Fruit fly (Drosophila melanogaster) whole organism, embryonic: ENCODE data around the gene SkpA.

Experiments
- ATbp ChIP-seq: fragments of 200-800 bp; sonication (Bioruptor generic); optimal IDR thresholded peaks from 2 replicates; lab custom pipeline; 2017; ENCODE audit warnings: missing biosample characterization, mild to moderate bottlenecking, missing genetic modification characterization, missing genetic modification reagents
- Atf6 ChIP-seq: fragments of 200-800 bp; sonication (Bioruptor generic); IDR thresholded peaks from 2 replicates; pipeline ENCODE4 v1.3.6; 2022; ENCODE audit warnings: missing biosample characterization, missing genetic modification characterization
- Bgb ChIP-seq: fragments of 200-800 bp; sonication (Bioruptor generic); IDR thresholded peaks from 2 replicates; pipeline ENCODE4 v1.3.6; 2022; ENCODE audit warnings: missing biosample characterization, missing genetic modification characterization; ENCODE audit not compliant: partially characterized antibody
- CG1024 ChIP-seq: fragments of 200-800 bp; sonication (Bioruptor generic); IDR thresholded peaks from 2 replicates; pipeline ENCODE4 v1.3.6; 2022; ENCODE audit warnings: missing biosample characterization, missing genetic modification characterization
- CG11093 ChIP-seq: fragments of 200-800 bp; sonication (Bioruptor generic); IDR thresholded peaks from 3 replicates; pipeline ENCODE4 v1.3.6; 2022; ENCODE audit warnings: missing biosample characterization, missing genetic modification characterization
- CG14860 ChIP-seq: fragments of 200-800 bp; sonication (Bioruptor generic); IDR thresholded peaks from 3 replicates; pipeline ENCODE4 v1.3.6; 2022; ENCODE audit warnings: missing biosample characterization, missing genetic modification characterization; ENCODE audit not compliant: partially characterized antibody
- CG15601 ChIP-seq: fragments of 200-800 bp; sonication (Bioruptor generic); optimal IDR thresholded peaks from 3 replicates; lab custom pipeline; 2019; ENCODE audit warnings: missing biosample characterization, mild to moderate bottlenecking, missing genetic modification characterization, moderate library complexity
- CG17361 ChIP-seq: fragments of 200-800 bp; sonication (Bioruptor generic); IDR thresholded peaks from 3 replicates; pipeline ENCODE4 v1.3.6; 2022; ENCODE audit warnings: missing biosample characterization, missing genetic modification characterization
- CG17568 ChIP-seq: fragments of 200-800 bp; sonication (Bioruptor generic); optimal IDR thresholded peaks from 2 replicates; lab custom pipeline; 2018; ENCODE audit warnings: missing biosample characterization, mild to moderate bottlenecking, missing genetic modification characterization, moderate library complexity
- CG17612 ChIP-seq: fragments of 200-800 bp; sonication (Bioruptor generic); IDR thresholded peaks from 2 replicates; pipeline ENCODE4 v1.3.6; 2022; ENCODE audit warnings: missing biosample characterization, missing genetic modification characterization
- CG18262 ChIP-seq: fragments of 200-800 bp; optimal IDR thresholded peaks from 3 replicates; lab custom pipeline; 2019; ENCODE audit warnings: missing biosample characterization, mild to moderate bottlenecking, missing genetic modification characterization, moderate library complexity
- CG1832 ChIP-seq: fragments of 200-800 bp; sonication (Bioruptor generic); optimal IDR thresholded peaks from 2 replicates; lab custom pipeline; 2017; ENCODE audit warnings: missing biosample characterization, mild to moderate bottlenecking, missing genetic modification characterization, inconsistent platforms
- CG18619 ChIP-seq: fragments of 200-800 bp; sonication (Bioruptor generic); optimal IDR thresholded peaks from 3 replicates; lab custom pipeline; 2017; ENCODE audit warnings: missing biosample characterization, mild to moderate bottlenecking, missing genetic modification characterization
- CG32767 ChIP-seq: fragments of 200-800 bp; sonication (Bioruptor generic); IDR thresholded peaks from 2 replicates; pipeline ENCODE4 v1.3.6; 2022; ENCODE audit warnings: missing biosample characterization, missing genetic modification characterization
- CG43689 ChIP-seq: fragments of 200-800 bp; sonication (Bioruptor generic); IDR thresholded peaks from 2 replicates; pipeline ENCODE4 v1.3.6; 2022; ENCODE audit warnings: missing biosample characterization, missing genetic modification characterization
- CG5180 ChIP-seq: fragments of 200-800 bp; sonication (Bioruptor generic); optimal IDR thresholded peaks from 3 replicates; lab custom pipeline; 2017; ENCODE audit warnings: missing biosample characterization, missing genetic modification characterization, mild to moderate bottlenecking, moderate library complexity, missing genetic modification reagents
- CG6272 ChIP-seq: fragments of 200-800 bp; sonication (Bioruptor generic); IDR thresholded peaks from 2 replicates; pipeline ENCODE4 v1.3.6; 2022; ENCODE audit warnings: missing biosample characterization, missing genetic modification characterization
- CG7271 ChIP-seq: fragments of 200-800 bp; sonication (Bioruptor generic); optimal IDR thresholded peaks from 2 replicates; lab custom pipeline; 2018; ENCODE audit warnings: missing biosample characterization, mild to moderate bottlenecking, missing genetic modification characterization, moderate library complexity
- CG8290 ChIP-seq, 3 experiments: fragments of 200-800 bp; sonication (Bioruptor generic); optimal IDR thresholded peaks; 2 replicates each; lab custom pipeline; 2016 to 2019; ENCODE audit warnings: missing biosample characterization in 3 of 3, missing genetic modification characterization in 3 of 3, mild to moderate bottlenecking in 2 of 3, moderate library complexity in 1 of 3
- CG8388 ChIP-seq: fragments of 200-800 bp; sonication (Bioruptor generic); optimal IDR thresholded peaks from 2 replicates; lab custom pipeline; 2019; ENCODE audit warnings: missing biosample characterization, mild to moderate bottlenecking, missing genetic modification characterization, moderate library complexity
- CG8924 ChIP-seq: fragments of 200-800 bp; optimal IDR thresholded peaks from 3 replicates; lab custom pipeline; 2019; ENCODE audit warnings: missing biosample characterization, mild to moderate bottlenecking, missing genetic modification characterization, moderate library complexity
- Deaf1 ChIP-seq: fragments of 200-800 bp; optimal IDR thresholded peaks from 3 replicates; lab custom pipeline; 2019; ENCODE audit warnings: missing biosample characterization, mild to moderate bottlenecking, missing genetic modification characterization, moderate library complexity
- Fer2 ChIP-seq: fragments of 200-800 bp; sonication (Bioruptor generic); optimal IDR thresholded peaks from 2 replicates; lab custom pipeline; 2018; ENCODE audit warnings: missing biosample characterization, mild to moderate bottlenecking, missing genetic modification characterization, moderate library complexity
- Hsf ChIP-seq: fragments of 200-800 bp; sonication (Bioruptor generic); optimal IDR thresholded peaks from 3 replicates; lab custom pipeline; 2016; ENCODE audit warnings: missing biosample characterization, missing genetic modification characterization
- Nf-YB ChIP-seq: fragments of 200-800 bp; sonication (Bioruptor generic); optimal IDR thresholded peaks from 3 replicates; lab custom pipeline; 2019; ENCODE audit warnings: missing biosample characterization, mild to moderate bottlenecking, missing genetic modification characterization, moderate library complexity
- Nf-YC ChIP-seq: fragments of 200-800 bp; optimal IDR thresholded peaks from 3 replicates; lab custom pipeline; 2019; ENCODE audit warnings: missing biosample characterization, mild to moderate bottlenecking, missing genetic modification characterization, moderate library complexity
- ara ChIP-seq: fragments of 200-800 bp; sonication (Bioruptor generic); IDR thresholded peaks from 2 replicates; pipeline ENCODE4 v1.3.6; 2022; ENCODE audit warnings: missing biosample characterization, missing genetic modification characterization
- ase ChIP-seq: fragments of 200-800 bp; sonication (Bioruptor generic); IDR thresholded peaks from 3 replicates; pipeline ENCODE4 v1.3.6; 2022; ENCODE audit warnings: missing biosample characterization, missing genetic modification characterization
- croc ChIP-seq: fragments of 200-800 bp; sonication (Bioruptor generic); conservative IDR thresholded peaks from 3 replicates; pipeline ENCODE4 v1.3.6; 2022; ENCODE audit warnings: missing biosample characterization, missing genetic modification characterization
- crp ChIP-seq, 2 experiments: fragments of 200-800 bp; sonication (Bioruptor generic); optimal IDR thresholded peaks; 2 replicates in 1 of 2; 3 replicates in 1 of 2; lab custom pipeline; 2017; ENCODE audit warnings: missing biosample characterization in 2 of 2, missing genetic modification characterization in 2 of 2, mild to moderate bottlenecking in 1 of 2, moderate library complexity in 1 of 2
- cwo ChIP-seq: fragments of 200-800 bp; sonication (Bioruptor generic); optimal IDR thresholded peaks from 3 replicates; lab custom pipeline; 2017; ENCODE audit warnings: missing biosample characterization, missing genetic modification characterization, mild to moderate bottlenecking, moderate library complexity, missing genetic modification reagents
- da ChIP-seq: fragments of 200-800 bp; sonication (Bioruptor generic); optimal IDR thresholded peaks from 2 replicates; lab custom pipeline; 2016; ENCODE audit warnings: missing biosample characterization, missing genetic modification characterization
- kah ChIP-seq: fragments of 200-800 bp; sonication (Bioruptor generic); optimal IDR thresholded peaks from 2 replicates; lab custom pipeline; 2018; ENCODE audit warnings: missing biosample characterization, mild to moderate bottlenecking, missing genetic modification characterization
- lbe ChIP-seq: fragments of 200-800 bp; sonication (Bioruptor generic); optimal IDR thresholded peaks from 2 replicates; lab custom pipeline; 2016; ENCODE audit warnings: missing biosample characterization, mild to moderate bottlenecking, missing genetic modification characterization
- mam ChIP-seq: fragments of 200-800 bp; sonication (Bioruptor generic); optimal IDR thresholded peaks from 3 replicates; lab custom pipeline; 2016; ENCODE audit warnings: missing biosample characterization, missing genetic modification characterization
- nerfin-2 ChIP-seq: fragments of 200-800 bp; sonication (Bioruptor generic); IDR thresholded peaks from 2 replicates; pipeline ENCODE4 v1.3.6; 2022; ENCODE audit warnings: missing biosample characterization, missing genetic modification characterization; ENCODE audit not compliant: partially characterized antibody
- pfk ChIP-seq: fragments of 200-800 bp; sonication (Bioruptor generic); optimal IDR thresholded peaks from 2 replicates; lab custom pipeline; 2018; ENCODE audit warnings: missing biosample characterization, mild to moderate bottlenecking, missing genetic modification characterization, moderate library complexity
- pho ChIP-seq: fragments of 200-800 bp; sonication (Bioruptor generic); optimal IDR thresholded peaks from 2 replicates; lab custom pipeline; 2016; ENCODE audit warnings: missing biosample characterization, missing genetic modification characterization
- ranshi ChIP-seq: fragments of 200-800 bp; sonication (Bioruptor generic); IDR thresholded peaks from 2 replicates; pipeline ENCODE4 v1.3.6; 2022; ENCODE audit warnings: missing biosample characterization, missing genetic modification characterization
- run ChIP-seq: fragments of 200-800 bp; sonication (Bioruptor generic); optimal IDR thresholded peaks from 3 replicates; lab custom pipeline; 2018; ENCODE audit warnings: missing biosample characterization, mild to moderate bottlenecking, missing genetic modification characterization
- sim ChIP-seq: fragments of 200-800 bp; sonication (Bioruptor generic); IDR thresholded peaks from 2 replicates; pipeline ENCODE4 v1.3.6; 2022; ENCODE audit warnings: missing biosample characterization, missing genetic modification characterization
- sima ChIP-seq: fragments of 200-800 bp; sonication (Bioruptor generic); optimal IDR thresholded peaks from 2 replicates; lab custom pipeline; 2016; ENCODE audit warnings: missing biosample characterization, missing genetic modification characterization
- slbo ChIP-seq: fragments of 200-800 bp; sonication (Bioruptor generic); IDR thresholded peaks from 2 replicates; pipeline ENCODE4 v1.3.6; 2022; ENCODE audit warnings: missing biosample characterization, missing genetic modification characterization
- stc ChIP-seq: fragments of 200-800 bp; sonication (Bioruptor generic); IDR thresholded peaks from 2 replicates; pipeline ENCODE4 v1.3.6; 2022; ENCODE audit warnings: missing biosample characterization, missing genetic modification characterization
- tgo ChIP-seq: fragments of 200-800 bp; sonication (Bioruptor generic); IDR thresholded peaks from 3 replicates; pipeline ENCODE4 v1.3.6; 2022; ENCODE audit warnings: missing biosample characterization, missing genetic modification characterization
- trh ChIP-seq: fragments of 200-800 bp; sonication (Bioruptor generic); optimal IDR thresholded peaks from 2 replicates; lab custom pipeline; 2016; ENCODE audit warnings: missing biosample characterization, missing genetic modification characterization
- tup ChIP-seq: fragments of 200-800 bp; sonication (Bioruptor generic); optimal IDR thresholded peaks from 2 replicates; lab custom pipeline; 2016; ENCODE audit warnings: missing biosample characterization, mild to moderate bottlenecking, missing genetic modification characterization, moderate library complexity
- twi ChIP-seq: fragments of 200-800 bp; optimal IDR thresholded peaks from 2 replicates; lab custom pipeline; 2019; ENCODE audit warnings: missing biosample characterization, mild to moderate bottlenecking, missing genetic modification characterization, moderate library complexity
- wdn ChIP-seq: fragments of 200-800 bp; sonication (Bioruptor generic); IDR thresholded peaks from 2 replicates; pipeline ENCODE4 v1.3.6; 2022; ENCODE audit warnings: missing biosample characterization, missing genetic modification characterization
- zfh2 ChIP-seq: fragments of 200-800 bp; sonication (Bioruptor generic); optimal IDR thresholded peaks from 2 replicates; lab custom pipeline; 2016; ENCODE audit warnings: missing biosample characterization, missing genetic modification characterization

Gene SkpA

DNA sequence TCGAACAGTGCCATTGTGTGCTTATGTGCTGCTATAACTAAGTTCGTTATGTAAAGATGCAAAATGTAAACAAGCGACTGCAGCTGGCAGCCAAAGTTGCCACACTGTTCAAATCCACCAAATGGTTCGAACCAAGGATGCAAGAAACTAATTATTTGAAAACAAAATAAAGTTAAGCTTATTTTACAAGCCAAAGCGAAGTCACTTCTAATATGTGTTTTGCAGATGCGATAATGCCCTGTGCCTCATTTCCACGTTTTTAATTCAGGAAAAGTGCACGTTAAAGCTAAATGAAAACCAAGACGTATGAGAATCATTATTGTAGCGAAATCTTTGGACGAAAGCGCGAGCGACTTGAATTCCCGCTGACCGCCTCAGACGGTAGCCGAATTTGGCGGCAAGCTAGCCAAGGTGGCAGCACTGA is 34.8 kb upstream of the SkpA start, which contains the start of the genes CG13365 and Vsp37A (continued):
- TF ChIP-seq sim (GFP tag; lab: Robert Waterston, UW) (no peak), ranshi (GFP tag; lab: Robert Waterston, UW) (no peak), ara (GFP tag; lab: Robert Waterston, UW) (no peak), Nf-YC (peak; percentile 55), CG7271 (tag; lab: Kevin White, UChicago) (no peak), CG43689 (no peak), CG17361 (peak; percentile 71), CG15601 (peak; percentile 38), run (tag; lab: Kevin White, UChicago) (no peak), CG17568 (GFP tag; lab: Kevin White, UChicago) (no peak), CG8924 (tag; lab: Kevin White, UChicago) (peak; percentile 28), mam (GFP tag; lab: Kevin White, UChicago) (peak; percentile 44), croc (GFP tag; lab: Robert Waterston, UW) (peak; percentile 28; the same call in 1 of the 3 replicates), pfk (GFP tag; lab: Kevin White, UChicago) (no peak), ATbp (peak; percentile 57), CG1024 (GFP tag; lab: Robert Waterston, UW) (no peak), tgo (GFP tag; lab: Robert Waterston, UW) (peak; percentile 31; the same call in 2 of the 3 replicates), stc (GFP tag; lab: Robert Waterston, UW) (no peak), pho (GFP tag; lab: Kevin White, UChicago) (peak; percentile 49), Fer2 (tag; lab: Kevin White, UChicago) (no peak), slbo (GFP tag; lab: Robert Waterston, UW) (peak; percentile 52), ase (GFP tag; lab: Robert Waterston, UW) (peak; percentile 16; the same call in 1 of the 3 replicates), CG5180 (GFP tag; lab: Kevin White, UChicago) (peak; percentile 36), Nf-YB (no peak), zfh2 (GFP tag; lab: Kevin White, UChicago) (peak; percentile 51), kah (GFP tag; lab: Kevin White, UChicago) (no peak), trh (GFP tag; lab: Kevin White, UChicago) (peak; percentile 11), Deaf1 (tag; lab: Kevin White, UChicago) (peak; percentile 11), CG1832 (GFP tag; lab: Kevin White, UChicago) (no peak), sima (GFP tag; lab: Kevin White, UChicago) (no peak), CG14860 (GFP tag; lab: Robert Waterston, UW) (no peak), CG8388 (GFP tag; lab: Kevin White, UChicago) (peak; percentile 20), CG6272 (GFP tag; lab: Robert Waterston, UW) (no peak), wdn (no peak), cwo (GFP tag; lab: Kevin White, UChicago) (no peak), CG18619 (GFP tag; lab: Kevin White, UChicago) (peak; percentile 4), Hsf (GFP tag; lab: Kevin White, UChicago) (peak; percentile 51), nerfin-2 (GFP tag; lab: Robert Waterston, UW) (no peak), lbe (GFP tag; lab: Kevin White, UChicago) (no peak), CG11093 (GFP tag; lab: Robert Waterston, UW) (0 out of 3 replicates have a peak, but pooled peaks have one; percentile 13), da (GFP tag; lab: Kevin White, UChicago) (peak; percentile 38), CG18262 (tag; lab: Kevin White, UChicago) (peak; percentile 32), CG8290 (GFP tag; optimal IDR thresholded peaks at IDR 0.05; lab: Kevin White, UChicago) (peak; percentile 9), CG8290 (tag; optimal IDR thresholded peaks at IDR 0.05; lab: Kevin White, UChicago) (peak in 1 of 2 experiments; percentile 29), Atf6 (GFP tag; lab: Robert Waterston, UW) (0 out of 2 replicates have a peak, but pooled peaks have one; percentile 19), Bgb (GFP tag; lab: Robert Waterston, UW) (no peak), CG32767 (GFP tag; lab: Robert Waterston, UW) (no peak), tup (GFP tag; lab: Kevin White, UChicago) (no peak), crp (GFP tag; optimal IDR thresholded peaks at IDR 0.05; lab: Kevin White, UChicago) (peak; percentile 7 to 81), twi (tag; lab: Kevin White, UChicago) (peak; percentile 10), CG17612 (no peak)
